Fruit fly (Drosophila melanogaster): ENCODE data around the gene CG31407.

Gene CG31407

dm6 chr3R:10048035-10048774 lies 23.3 kb upstream of the CG31407 start (continued):
- TF ChIP-seq PHDP (tag; optimal IDR thresholded peaks at IDR 0.05) (peak; percentile 33), odd (GFP tag; optimal IDR thresholded peaks at IDR 0.05) (peak; percentile 8), dpn (GFP tag; optimal IDR thresholded peaks at IDR 0.05) (peak in 1 of 2 experiments; percentile 18), CG10543 (GFP tag; optimal IDR thresholded peaks at IDR 0.05) (peak; percentile 6), CG10209 (GFP tag; optimal IDR thresholded peaks at IDR 0.05) (peak; percentile 38), D19A (tag; optimal IDR thresholded peaks at IDR 0.05) (peak; percentile 96), pum (GFP tag; optimal IDR thresholded peaks at IDR 0.05) (no peak), CG2875 (GFP tag; optimal IDR thresholded peaks at IDR 0.05) (peak; percentile 47), HLH3B (GFP tag; IDR thresholded peaks at IDR 0.05) (no peak), CG1024 (GFP tag; IDR thresholded peaks at IDR 0.05) (no peak), shn (GFP tag; optimal IDR thresholded peaks at IDR 0.05) (no peak), Gsc (GFP tag; IDR thresholded peaks at IDR 0.05) (no peak), gcm (GFP tag; optimal IDR thresholded peaks at IDR 0.05) (peak; percentile 24), dmrt99B (tag; optimal IDR thresholded peaks at IDR 0.05) (peak; percentile 71), CG10366 (GFP tag; IDR thresholded peaks at IDR 0.05) (peak; percentile 12; the same call in 1 of the 2 replicates), CG6654 (GFP tag; optimal IDR thresholded peaks at IDR 0.05) (no peak), CG12659 (GFP tag; optimal IDR thresholded peaks at IDR 0.05) (peak; percentile 48), nerfin-2 (GFP tag; IDR thresholded peaks at IDR 0.05; ENCODE audit: partially characterized antibody) (peak; percentile 47; the same call in 1 of the 2 replicates), CG8388 (GFP tag; optimal IDR thresholded peaks at IDR 0.05) (peak; percentile 30), CG13424 (tag; optimal IDR thresholded peaks at IDR 0.05) (peak; percentile 63), Fer1 (GFP tag; optimal IDR thresholded peaks at IDR 0.05) (peak; percentile 45), CG15269 (tag; optimal IDR thresholded peaks at IDR 0.05) (peak; percentile 64), ATbp (GFP tag; optimal IDR thresholded peaks at IDR 0.05) (peak; percentile 50), CG7372 (GFP tag; IDR thresholded peaks at IDR 0.05) (no peak), CG17829 (tag; optimal IDR thresholded peaks at IDR 0.05) (peak; percentile 51), pros (GFP tag; optimal IDR thresholded peaks at IDR 0.05) (peak; percentile 68), CG12155 (GFP tag; optimal IDR thresholded peaks at IDR 0.05) (peak; percentile 19), CG3281 (GFP tag; optimal IDR thresholded peaks at IDR 0.05) (peak; percentile 45), D (optimal IDR thresholded peaks at IDR 0.05) (peak; percentile 92), D (GFP tag; optimal IDR thresholded peaks at IDR 0.05) (peak; percentile 26), CoRest (tag; optimal IDR thresholded peaks at IDR 0.05) (peak; percentile 68), chinmo (GFP tag; IDR thresholded peaks at IDR 0.05; ENCODE audit: partially characterized antibody) (no peak), Elba2 (GFP tag; optimal IDR thresholded peaks at IDR 0.05) (peak; percentile 55), Sin3A (optimal IDR thresholded peaks at IDR 0.05) (no peak), CG16863 (GFP tag; optimal IDR thresholded peaks at IDR 0.05) (no peak), CG10979 (tag; optimal IDR thresholded peaks at IDR 0.05) (peak; percentile 52), CG5180 (GFP tag; optimal IDR thresholded peaks at IDR 0.05) (peak; percentile 22), CG6791 (GFP tag; IDR thresholded peaks at IDR 0.05; ENCODE audit: partially characterized antibody) (0 out of 3 replicates have a peak, but pooled peaks have one; percentile 46), CG13775 (GFP tag; optimal IDR thresholded peaks at IDR 0.05) (peak; percentile 40), onecut (GFP tag; IDR thresholded peaks at IDR 0.05) (peak; percentile 26; the same call in 1 of the 2 replicates), zfh2 (GFP tag; optimal IDR thresholded peaks at IDR 0.05) (peak; percentile 7), CG6689 (GFP tag; IDR thresholded peaks at IDR 0.05) (0 out of 2 replicates have a peak, but pooled peaks have one; percentile 22), CG1529 (GFP tag; optimal IDR thresholded peaks at IDR 0.05) (peak; percentile 34), CG18619 (GFP tag; optimal IDR thresholded peaks at IDR 0.05) (peak; percentile 51), Blimp-1 (GFP tag; optimal IDR thresholded peaks at IDR 0.05) (peak; percentile 56), CG9727 (GFP tag; optimal IDR thresholded peaks at IDR 0.05) (peak; percentile 35), CG9437 (GFP tag; optimal IDR thresholded peaks at IDR 0.05) (peak; percentile 54), NfI (GFP tag; optimal IDR thresholded peaks at IDR 0.05) (peak; percentile 36)

All from whole organism, embryonic.